Fruit fly (Drosophila melanogaster): Measurements from ENCODE around the gene CG5377.

Gene CG5377

DNA sequence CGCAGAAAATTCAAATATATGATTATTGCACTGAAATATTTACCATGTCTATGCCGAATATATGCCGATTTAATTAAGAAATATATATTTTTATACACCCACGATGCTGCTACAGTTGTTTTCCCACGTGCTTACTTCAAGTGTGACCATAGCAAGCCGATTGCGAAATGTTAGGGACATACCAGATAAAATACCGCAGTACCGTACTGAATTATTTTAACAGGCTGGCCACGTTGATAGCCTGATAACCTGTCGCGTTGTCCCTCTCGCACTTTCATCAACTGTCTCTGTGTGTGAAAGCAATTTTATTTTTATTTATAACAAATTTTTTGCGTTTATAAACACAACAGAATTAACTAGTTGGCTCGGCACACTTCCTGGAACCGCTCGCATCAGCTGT is 47.0 kb downstream of the CG5377 start, which contains the start of the genes Nop56 and mats:
Gene Nop56, minus strand, starts transcription at position 158 of the 400 bp plus-strand sequence.
Gene mats, plus strand, starts transcription at position 251 of the 400 bp plus-strand sequence.
- TF ChIP-seq CG4496 (GFP tag; IDR thresholded peaks at IDR 0.05), result 0 out of 3 replicates have a peak, but pooled peaks have one; percentile 29
- no peak for TF ChIP-seq CG10348 (GFP tag; IDR thresholded peaks at IDR 0.05)

Data from whole organism, pupa.